Fruit fly (Drosophila melanogaster): ENCODE data around the gene CG3040.

The CG3040 gene

dm6 chrX:7008102-7009087, 35.2 kb upstream of the CG3040 start (continued):
- TF ChIP-seq CG1621 (tag; optimal IDR thresholded peaks at IDR 0.05) (peak; percentile 59), CG3032 (tag; optimal IDR thresholded peaks at IDR 0.05) (peak; percentile 93), CG4318 (GFP tag; optimal IDR thresholded peaks at IDR 0.05) (peak; percentile 18), CG10669 (GFP tag; optimal IDR thresholded peaks at IDR 0.05) (peak; percentile 75), Gug (GFP tag; IDR thresholded peaks at IDR 0.05) (peak; percentile 61), OdsH (GFP tag; optimal IDR thresholded peaks at IDR 0.05) (peak; percentile 67), pdm3 (GFP tag; optimal IDR thresholded peaks at IDR 0.05) (peak; percentile 75), vri (GFP tag; optimal IDR thresholded peaks at IDR 0.05) (peak; percentile 45), svp (GFP tag) (peak; percentile 74), Ets21C (GFP tag; optimal IDR thresholded peaks at IDR 0.05) (peak; percentile 21), CG8319 (GFP tag; optimal IDR thresholded peaks at IDR 0.05) (no peak), CG16779 (tag; optimal IDR thresholded peaks at IDR 0.05) (peak; percentile 26), CG8119 (GFP tag; IDR thresholded peaks at IDR 0.05) (peak; percentile 79), CG6276 (GFP tag; optimal IDR thresholded peaks at IDR 0.05) (peak; percentile 68), eg (GFP tag; IDR thresholded peaks at IDR 0.05) (peak; percentile 78), Lpt (GFP tag; optimal IDR thresholded peaks at IDR 0.05) (peak; percentile 61), dac (GFP tag; optimal IDR thresholded peaks at IDR 0.05) (no peak), esn (GFP tag; optimal IDR thresholded peaks at IDR 0.05) (peak; percentile 72), topi (GFP tag; optimal IDR thresholded peaks at IDR 0.05) (peak; percentile 68), CG6163 (GFP tag; IDR thresholded peaks at IDR 0.05) (peak; percentile 65; the same call in 2 of the 3 replicates), acj6 (GFP tag; optimal IDR thresholded peaks at IDR 0.05) (peak; percentile 67), fkh (GFP tag; optimal IDR thresholded peaks at IDR 0.05) (no peak), lz (GFP tag; optimal IDR thresholded peaks at IDR 0.05) (peak; percentile 73)

- TF ChIP-seq CG10631 (GFP tag; optimal IDR thresholded peaks at IDR 0.05) (peak; percentile 24), CG6163 (GFP tag; IDR thresholded peaks at IDR 0.05) (peak; percentile 19; the same call in 1 of the 3 replicates), topi (GFP tag; optimal IDR thresholded peaks at IDR 0.05) (peak; percentile 37), CG31627 (GFP tag; optimal IDR thresholded peaks at IDR 0.05) (peak; percentile 19), dsx (GFP tag; optimal IDR thresholded peaks at IDR 0.05; ENCODE audit: poor library complexity, severe bottlenecking) (peak; percentile 6), spab (GFP tag; optimal IDR thresholded peaks at IDR 0.05) (no peak), svp (GFP tag) (peak; percentile 26), CG8632 (GFP tag; optimal IDR thresholded peaks at IDR 0.05) (no peak), lz (GFP tag; optimal IDR thresholded peaks at IDR 0.05) (no peak), cyc (GFP tag; optimal IDR thresholded peaks at IDR 0.05) (no peak), Hr4 (GFP tag; optimal IDR thresholded peaks at IDR 0.05) (no peak), CG34406 (GFP tag; optimal IDR thresholded peaks at IDR 0.05) (peak; percentile 6), CG16779 (tag; optimal IDR thresholded peaks at IDR 0.05) (no peak), CG11294 (GFP tag; IDR thresholded peaks at IDR 0.05) (no peak), pdm3 (GFP tag; optimal IDR thresholded peaks at IDR 0.05) (peak; percentile 37), Eip75B (GFP tag; optimal IDR thresholded peaks at IDR 0.05) (no peak), CG8319 (GFP tag; optimal IDR thresholded peaks at IDR 0.05) (no peak), fkh (GFP tag; optimal IDR thresholded peaks at IDR 0.05) (no peak), fd59A (GFP tag; optimal IDR thresholded peaks at IDR 0.05) (no peak), salr (GFP tag; optimal IDR thresholded peaks at IDR 0.05) (no peak), net (GFP tag; optimal IDR thresholded peaks at IDR 0.05) (peak; percentile 0), Hr38 (GFP tag; optimal IDR thresholded peaks at IDR 0.05) (no peak), eg (GFP tag; IDR thresholded peaks at IDR 0.05) (no peak), CG8119 (GFP tag; IDR thresholded peaks at IDR 0.05) (no peak), OdsH (GFP tag; optimal IDR thresholded peaks at IDR 0.05) (peak; percentile 26), CG7368 (GFP tag; optimal IDR thresholded peaks at IDR 0.05) (no peak), Hr39 (GFP tag; optimal IDR thresholded peaks at IDR 0.05) (peak; percentile 19), Ets21C (GFP tag; optimal IDR thresholded peaks at IDR 0.05) (no peak), ss (GFP tag; optimal IDR thresholded peaks at IDR 0.05) (no peak), achi (GFP tag; optimal IDR thresholded peaks at IDR 0.05) (peak; percentile 30), CG6808 (GFP tag; optimal IDR thresholded peaks at IDR 0.05) (no peak), CG32006 (GFP tag; optimal IDR thresholded peaks at IDR 0.05) (no peak), Smox (GFP tag; optimal IDR thresholded peaks at IDR 0.05) (peak; percentile 29), Sox14 (GFP tag; optimal IDR thresholded peaks at IDR 0.05) (no peak), Ets96B (tag; optimal IDR thresholded peaks at IDR 0.05) (no peak), Met (GFP tag; optimal IDR thresholded peaks at IDR 0.05) (peak; percentile 51), acj6 (GFP tag; optimal IDR thresholded peaks at IDR 0.05) (no peak)
Observed at dm6 chrX:7007693-7008092, 34.5 kb upstream of the CG3040 start.

Data from whole organism, prepupa.